Worm (Caenorhabditis elegans) whole organism, L4/young adult: Measurements from ENCODE around the gene npl-4.2.

Experiments
- W03F9.2 ChIP-seq: fragments of 150-350 bp; optimal IDR thresholded peaks from 2 replicates; lab custom pipeline; 2014; ENCODE audit warnings: missing biosample characterization, missing genetic modification characterization
- dao-5 ChIP-seq: sonication (generic microtip); optimal IDR thresholded peaks from 2 replicates; lab custom pipeline; 2016; ENCODE audit warnings: missing genotype, missing genetic modification characterization, moderate library complexity, missing compliant biosample characterization
- him-1 ChIP-seq: sonication (generic microtip); optimal IDR thresholded peaks from 2 replicates; lab custom pipeline; 2016; ENCODE audit warnings: missing genotype, missing genetic modification reagents, missing genetic modification characterization, missing compliant biosample characterization

DNA sequence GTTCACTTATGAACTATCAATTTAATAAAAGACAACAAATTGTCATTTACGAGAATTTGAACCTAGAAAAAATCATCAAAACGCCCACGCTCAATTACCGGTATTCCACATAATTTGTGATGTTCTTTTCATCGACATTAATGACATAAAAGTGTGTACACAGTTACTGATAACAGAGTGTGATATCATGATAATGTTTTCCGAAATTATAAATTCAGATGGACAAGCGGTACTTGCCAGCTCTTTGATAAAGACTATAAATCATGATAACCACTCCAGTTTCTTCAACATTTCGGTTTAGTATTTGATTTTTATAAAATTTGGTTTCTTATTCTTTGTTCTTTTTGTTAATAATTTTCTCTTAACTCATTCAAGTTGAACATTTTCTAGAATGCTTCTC is 36.9 kb upstream of the npl-4.2 start, which contains the start of gene lys-8:
- TF ChIP-seq him-1 (tag; lab: Kevin White, UChicago) (no peak), dao-5 (no peak), W03F9.2 (no peak)
